Fruit fly (Drosophila melanogaster) S2 (cell line): ENCODE data around the gene GckIII.

ENCODE experiments used
- CG8478 ChIP-seq: fragments of >200 bp; optimal IDR thresholded peaks from 2 replicates; lab custom pipeline; 2018
- CTCF ChIP-seq, 2 experiments: fragments of >200 bp; optimal IDR thresholded peaks; 2 replicates each; lab custom pipeline; 2018

dm6 chr3R:17043570-17043923 is 41.8 kb upstream of the GckIII start:
- no peak for TF ChIP-seq CTCF (optimal IDR thresholded peaks at IDR 0.05; lab: Kevin White, UChicago)
- no peak for TF ChIP-seq CG8478 (lab: Kevin White, UChicago)
